Worm (Caenorhabditis elegans): ENCODE measurements around the gene ser-2.

DNA sequence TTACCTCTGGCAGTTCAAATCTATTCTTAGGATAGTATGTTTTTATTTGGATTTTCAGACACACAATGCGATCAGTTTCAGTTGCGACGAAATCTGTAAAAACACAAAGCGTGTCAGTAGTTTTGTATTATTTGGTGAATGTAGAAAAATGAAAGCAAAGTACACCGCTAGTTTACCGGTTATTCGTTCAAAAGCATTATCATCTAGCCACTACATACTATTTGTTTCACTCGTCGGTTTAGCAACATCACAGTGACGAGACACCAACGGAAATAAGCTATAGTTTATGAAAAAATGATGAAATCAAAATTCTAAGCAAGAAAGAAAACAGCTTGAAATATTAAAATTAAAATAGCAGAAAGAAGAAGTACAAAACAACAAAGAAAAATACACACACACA lies 32.1 kb downstream of the ser-2 start:
- TF ChIP-seq snpc-4 (tag; optimal IDR thresholded peaks at IDR 0.05) = no peak
- TF ChIP-seq mab-5 (tag; optimal IDR thresholded peaks at IDR 0.05) = no peak
- no peak for TF ChIP-seq ztf-11 (tag; optimal IDR thresholded peaks at IDR 0.05)
- TF ChIP-seq unc-62 (GFP tag; optimal IDR thresholded peaks at IDR 0.05) = no peak
- TF ChIP-seq lsy-2 (tag; optimal IDR thresholded peaks at IDR 0.05) = no peak
- TF ChIP-seq elt-1 (tag; optimal IDR thresholded peaks at IDR 0.05; ENCODE audit: borderline replicate concordance, insufficient read depth) = no peak
- TF ChIP-seq pha-4 (tag; optimal IDR thresholded peaks at IDR 0.05) = no peak
- no peak for TF ChIP-seq nhr-237 (tag; optimal IDR thresholded peaks at IDR 0.05)
- no peak for TF ChIP-seq nhr-76 (tag; optimal IDR thresholded peaks at IDR 0.05)
- TF ChIP-seq elt-3 (tag; optimal IDR thresholded peaks at IDR 0.05) = no peak
- TF ChIP-seq unc-39 (tag; optimal IDR thresholded peaks at IDR 0.05) = no peak
- no peak for TF ChIP-seq lin-13 (tag; optimal IDR thresholded peaks at IDR 0.05)
- TF ChIP-seq nhr-2 (tag; optimal IDR thresholded peaks at IDR 0.05) = no peak
